Fruit fly (Drosophila melanogaster) whole organism, prepupa: ENCODE results near the gene Rala.

Source experiments
- Blimp-1 ChIP-seq: fragments of 200-800 bp; sonication (Bioruptor generic); optimal IDR thresholded peaks from 3 replicates; lab custom pipeline; 2017; ENCODE audit warnings: missing biosample characterization, missing genetic modification characterization, mild to moderate bottlenecking, moderate library complexity, missing genetic modification reagents
- CG10631 ChIP-seq: fragments of 200-800 bp; sonication (Bioruptor generic); optimal IDR thresholded peaks from 2 replicates; lab custom pipeline; 2016; ENCODE audit warnings: missing biosample characterization, missing genetic modification characterization
- CG11294 ChIP-seq: fragments of 200-800 bp; sonication (Bioruptor generic); IDR thresholded peaks from 2 replicates; pipeline ENCODE4 v1.3.6; 2022; ENCODE audit warnings: missing biosample characterization, missing genetic modification characterization
- CG11762 ChIP-seq: fragments of 200-800 bp; sonication (Bioruptor generic); optimal IDR thresholded peaks from 3 replicates; lab custom pipeline; 2016; ENCODE audit warnings: missing biosample characterization, missing genetic modification characterization; ENCODE audit not compliant: insufficient read depth
- CG11902 ChIP-seq: fragments of 200-800 bp; sonication (Bioruptor generic); optimal IDR thresholded peaks from 3 replicates; lab custom pipeline; 2016; ENCODE audit warnings: missing biosample characterization, missing genetic modification characterization
- CG15336 ChIP-seq: fragments of 200-800 bp; sonication (Bioruptor generic); IDR thresholded peaks from 2 replicates; pipeline ENCODE4 v1.3.6; 2022; ENCODE audit warnings: missing biosample characterization, missing genetic modification characterization
- CG31627 ChIP-seq: fragments of 200-800 bp; sonication (Bioruptor generic); optimal IDR thresholded peaks from 3 replicates; lab custom pipeline; 2016; ENCODE audit warnings: missing biosample characterization, missing genetic modification characterization
- CG32006 ChIP-seq: fragments of 200-800 bp; sonication (Bioruptor generic); optimal IDR thresholded peaks from 3 replicates; lab custom pipeline; 2017; ENCODE audit warnings: missing biosample characterization, mild to moderate bottlenecking, missing genetic modification characterization
- CG34406 ChIP-seq: fragments of 200-800 bp; sonication (Bioruptor generic); optimal IDR thresholded peaks from 3 replicates; lab custom pipeline; 2016; ENCODE audit warnings: missing biosample characterization, missing genetic modification characterization
- CG3919 ChIP-seq: fragments of 200-800 bp; sonication (Bioruptor generic); optimal IDR thresholded peaks from 3 replicates; lab custom pipeline; 2016; ENCODE audit warnings: missing biosample characterization, missing genetic modification characterization
- CG6163 ChIP-seq: fragments of 200-800 bp; sonication (Bioruptor generic); IDR thresholded peaks from 3 replicates; pipeline ENCODE4 v1.3.6; 2022; ENCODE audit warnings: missing biosample characterization, missing genetic modification characterization
- CG6276 ChIP-seq: fragments of 200-800 bp; sonication (Bioruptor generic); optimal IDR thresholded peaks from 2 replicates; lab custom pipeline; 2017; ENCODE audit warnings: missing biosample characterization, mild to moderate bottlenecking, missing genetic modification characterization
- CG6854 ChIP-seq: fragments of 200-800 bp; sonication (Bioruptor generic); optimal IDR thresholded peaks from 2 replicates; lab custom pipeline; 2017; ENCODE audit warnings: missing biosample characterization, mild to moderate bottlenecking, missing genetic modification characterization
- CG8119 ChIP-seq: fragments of 200-800 bp; sonication (Bioruptor generic); IDR thresholded peaks from 3 replicates; pipeline ENCODE4 v1.3.6; 2022; ENCODE audit warnings: missing biosample characterization, missing genetic modification characterization
- CG8632 ChIP-seq: fragments of 200-800 bp; sonication (Bioruptor generic); optimal IDR thresholded peaks from 3 replicates; lab custom pipeline; 2016; ENCODE audit warnings: missing biosample characterization, missing genetic modification characterization
- Eip75B ChIP-seq: fragments of 200-800 bp; sonication (Bioruptor generic); optimal IDR thresholded peaks from 3 replicates; lab custom pipeline; 2016; ENCODE audit warnings: missing biosample characterization, missing genetic modification characterization
- Ets21C ChIP-seq: fragments of 200-800 bp; sonication (Bioruptor generic); optimal IDR thresholded peaks from 3 replicates; lab custom pipeline; 2016; ENCODE audit warnings: missing biosample characterization, missing genetic modification characterization
- Gug ChIP-seq: fragments of 200-800 bp; sonication (Bioruptor generic); IDR thresholded peaks from 2 replicates; pipeline ENCODE4 v1.3.6; 2022; ENCODE audit warnings: missing biosample characterization, missing genetic modification characterization
- Met ChIP-seq: fragments of 200-800 bp; sonication (Bioruptor generic); optimal IDR thresholded peaks from 3 replicates; lab custom pipeline; 2016; ENCODE audit warnings: missing biosample characterization, missing genetic modification characterization
- OdsH ChIP-seq: fragments of 200-800 bp; sonication (Bioruptor generic); optimal IDR thresholded peaks from 3 replicates; lab custom pipeline; 2016; ENCODE audit warnings: missing biosample characterization, missing genetic modification characterization
- Smox ChIP-seq: fragments of 200-800 bp; sonication (Bioruptor generic); optimal IDR thresholded peaks from 3 replicates; lab custom pipeline; 2016; ENCODE audit warnings: missing biosample characterization, missing genetic modification characterization
- Sox102F ChIP-seq: fragments of 200-800 bp; sonication (Bioruptor generic); optimal IDR thresholded peaks from 2 replicates; lab custom pipeline; 2016; ENCODE audit warnings: missing biosample characterization, mild to moderate bottlenecking, missing genetic modification characterization
- achi ChIP-seq: fragments of 200-800 bp; sonication (Bioruptor generic); optimal IDR thresholded peaks from 3 replicates; lab custom pipeline; 2016; ENCODE audit warnings: missing biosample characterization, missing genetic modification characterization
- cyc ChIP-seq: fragments of 200-800 bp; sonication (Bioruptor generic); optimal IDR thresholded peaks from 3 replicates; lab custom pipeline; 2016; ENCODE audit warnings: missing biosample characterization, missing genetic modification characterization
- eg ChIP-seq: fragments of 200-800 bp; sonication (Bioruptor generic); IDR thresholded peaks from 3 replicates; pipeline ENCODE4 v1.3.6; 2022; ENCODE audit warnings: missing biosample characterization, missing genetic modification characterization
- esn ChIP-seq: fragments of 200-800 bp; sonication (Bioruptor generic); optimal IDR thresholded peaks from 2 replicates; lab custom pipeline; 2016; ENCODE audit warnings: missing biosample characterization, mild to moderate bottlenecking, missing genetic modification characterization, moderate library complexity
- fd85E ChIP-seq: fragments of 200-800 bp; sonication (Bioruptor generic); optimal IDR thresholded peaks from 3 replicates; lab custom pipeline; 2016; ENCODE audit warnings: missing biosample characterization, missing genetic modification characterization
- fkh ChIP-seq: fragments of 200-800 bp; sonication (Bioruptor generic); optimal IDR thresholded peaks from 3 replicates; lab custom pipeline; 2017; ENCODE audit warnings: missing biosample characterization, mild to moderate bottlenecking, missing genetic modification characterization, moderate library complexity
- pdm3 ChIP-seq: fragments of 200-800 bp; sonication (Bioruptor generic); optimal IDR thresholded peaks from 3 replicates; lab custom pipeline; 2016; ENCODE audit warnings: missing biosample characterization, missing genetic modification characterization
- salr ChIP-seq, 2 experiments: fragments of 200-800 bp; sonication (Bioruptor generic); optimal IDR thresholded peaks; 3 replicates each; lab custom pipeline; 2016 to 2018; ENCODE audit warnings: missing biosample characterization in 2 of 2, missing genetic modification characterization in 2 of 2, mild to moderate bottlenecking in 1 of 2
- spab ChIP-seq: fragments of 200-800 bp; sonication (Bioruptor generic); optimal IDR thresholded peaks from 2 replicates; lab custom pipeline; 2017; ENCODE audit warnings: missing biosample characterization, mild to moderate bottlenecking, missing genetic modification characterization, missing genetic modification reagents

The Rala gene

DNA sequence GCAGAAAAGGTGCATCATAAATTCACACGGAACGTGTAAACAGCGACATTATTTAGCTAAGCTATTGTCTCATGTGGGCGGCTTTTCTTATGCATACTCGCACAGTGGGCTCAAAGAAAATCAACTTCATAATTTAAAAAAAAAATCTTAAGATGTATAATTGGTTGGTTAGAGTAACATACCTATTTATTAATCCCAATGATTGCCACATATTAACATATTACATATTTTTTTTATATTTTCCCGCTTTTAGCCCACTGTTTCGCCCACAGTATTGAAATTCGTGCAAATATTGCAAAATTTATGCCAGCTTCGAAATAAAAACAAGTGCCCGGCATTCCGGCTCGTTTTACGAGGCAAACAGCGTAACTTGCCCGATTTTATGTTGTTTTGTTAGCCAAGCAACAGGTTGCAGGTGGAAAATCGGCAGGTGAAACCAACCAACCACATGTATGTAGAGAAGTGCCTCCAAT lies 52.2 kb downstream of the Rala start, which contains the start of gene Ilp7 (continued):
- TF ChIP-seq Eip75B (GFP tag; lab: Kevin White, UChicago) (peak; percentile 10), spab (GFP tag; lab: Kevin White, UChicago) (no peak), CG8119 (GFP tag; lab: Robert Waterston, UW) (no peak), Smox (GFP tag; lab: Kevin White, UChicago) (peak; percentile 12), CG6163 (GFP tag; lab: Robert Waterston, UW) (no peak), achi (GFP tag; lab: Kevin White, UChicago) (peak; percentile 39), OdsH (GFP tag; lab: Kevin White, UChicago) (peak; percentile 30), CG34406 (GFP tag; lab: Kevin White, UChicago) (peak; percentile 31), fkh (no peak), CG31627 (GFP tag; lab: Kevin White, UChicago) (peak; percentile 5), Sox102F (GFP tag; lab: Kevin White, UChicago) (peak; percentile 9), eg (no peak; the same call in 2 of the 3 replicates), Gug (GFP tag; lab: Robert Waterston, UW) (0 out of 2 replicates have a peak, but pooled peaks have one; percentile 16), fd85E (no peak), CG11902 (GFP tag; lab: Kevin White, UChicago) (no peak), CG6854 (GFP tag; lab: Kevin White, UChicago) (no peak), CG6276 (peak; percentile 37), CG15336 (GFP tag; lab: Robert Waterston, UW) (peak; percentile 53), cyc (GFP tag; lab: Kevin White, UChicago) (peak; percentile 22), Ets21C (GFP tag; lab: Kevin White, UChicago) (no peak), salr (GFP tag; optimal IDR thresholded peaks at IDR 0.05; lab: Kevin White, UChicago) (no peak), pdm3 (GFP tag; lab: Kevin White, UChicago) (peak; percentile 11), CG11762 (GFP tag; lab: Kevin White, UChicago) (peak; percentile 31), CG3919 (GFP tag; lab: Kevin White, UChicago) (peak; percentile 32), CG11294 (GFP tag; lab: Robert Waterston, UW) (0 out of 2 replicates have a peak, but pooled peaks have one; percentile 16), CG10631 (GFP tag; lab: Kevin White, UChicago) (no peak), Blimp-1 (GFP tag; lab: Kevin White, UChicago) (no peak), CG32006 (GFP tag; lab: Kevin White, UChicago) (no peak), Met (GFP tag; lab: Kevin White, UChicago) (peak; percentile 29), esn (GFP tag; lab: Kevin White, UChicago) (peak; percentile 39), CG8632 (GFP tag; lab: Kevin White, UChicago) (peak; percentile 14)
